Worm (Caenorhabditis elegans) whole organism, late embryonic: Measurements from ENCODE around the gene srx-125.

Experiments used
- C38D4.7 ChIP-seq: fragments of 200-800 bp; sonication (Bioruptor generic); optimal IDR thresholded peaks from 2 replicates; lab custom pipeline; 2018; ENCODE audit warnings: mild to moderate bottlenecking, missing genetic modification characterization, moderate library complexity, missing compliant biosample characterization
- Y22D7AL.16 ChIP-seq: sonication (generic microtip); optimal IDR thresholded peaks from 2 replicates; lab custom pipeline; 2016; ENCODE audit warnings: missing genetic modification characterization, missing compliant biosample characterization
- ahr-1 ChIP-seq: sonication (generic microtip); optimal IDR thresholded peaks from 2 replicates; lab custom pipeline; 2016; ENCODE audit warnings: missing genetic modification characterization, missing compliant biosample characterization
- ama-1 ChIP-seq: fragments of 150-350 bp; optimal IDR thresholded peaks from 2 replicates; lab custom pipeline; 2014
- ceh-18 ChIP-seq: sonication (generic microtip); optimal IDR thresholded peaks from 2 replicates; lab custom pipeline; 2016; ENCODE audit warnings: missing genetic modification characterization, missing compliant biosample characterization
- ceh-19 ChIP-seq: fragments of 200-800 bp; sonication (Bioruptor generic); optimal IDR thresholded peaks from 2 replicates; lab custom pipeline; 2018; ENCODE audit warnings: mild to moderate bottlenecking, missing genetic modification characterization, missing compliant biosample characterization
- ceh-2 ChIP-seq: sonication (generic microtip); optimal IDR thresholded peaks from 2 replicates; lab custom pipeline; 2016; ENCODE audit warnings: missing genotype, missing genetic modification characterization, missing compliant biosample characterization
- ceh-45 ChIP-seq: fragments of 200-800 bp; sonication (Bioruptor generic); IDR thresholded peaks from 2 replicates; pipeline ENCODE4 v1.3.6; 2022; ENCODE audit warnings: missing genetic modification reagents, missing genetic modification characterization, missing compliant biosample characterization
- ceh-6 ChIP-seq: fragments of 200-800 bp; sonication (Bioruptor generic); optimal IDR thresholded peaks from 2 replicates; lab custom pipeline; 2018; ENCODE audit warnings: mild to moderate bottlenecking, missing genetic modification characterization, missing compliant biosample characterization
- ceh-9 ChIP-seq: sonication (generic microtip); optimal IDR thresholded peaks from 2 replicates; lab custom pipeline; 2016; ENCODE audit warnings: mild to moderate bottlenecking, missing genetic modification characterization, inconsistent platforms, missing compliant biosample characterization
- che-1 ChIP-seq: sonication (generic microtip); optimal IDR thresholded peaks from 2 replicates; lab custom pipeline; 2016; ENCODE audit warnings: mild to moderate bottlenecking, missing genetic modification characterization, missing compliant biosample characterization
- dmd-4 ChIP-seq: sonication (generic microtip); optimal IDR thresholded peaks from 2 replicates; lab custom pipeline; 2016; ENCODE audit warnings: borderline replicate concordance, missing genetic modification characterization, missing compliant biosample characterization
- elt-2 ChIP-seq: sonication (generic microtip); optimal IDR thresholded peaks from 2 replicates; lab custom pipeline; 2016; ENCODE audit warnings: missing genetic modification reagents, missing genetic modification characterization, missing compliant biosample characterization
- ets-4 ChIP-seq: sonication (generic microtip); optimal IDR thresholded peaks from 2 replicates; lab custom pipeline; 2016; ENCODE audit warnings: missing genetic modification characterization, missing compliant biosample characterization
- eyg-1 ChIP-seq: sonication (generic microtip); optimal IDR thresholded peaks from 2 replicates; lab custom pipeline; 2016; ENCODE audit warnings: missing genotype, missing genetic modification characterization, missing compliant biosample characterization
- gmeb-2 ChIP-seq: sonication (generic microtip); optimal IDR thresholded peaks from 2 replicates; lab custom pipeline; 2016; ENCODE audit warnings: missing genetic modification characterization, inconsistent platforms, missing compliant biosample characterization
- hlh-8 ChIP-seq: sonication (generic microtip); optimal IDR thresholded peaks from 2 replicates; lab custom pipeline; 2016; ENCODE audit warnings: missing genotype, missing genetic modification characterization, missing compliant biosample characterization
- madf-2 ChIP-seq: sonication (generic microtip); optimal IDR thresholded peaks from 2 replicates; lab custom pipeline; 2017; ENCODE audit warnings: missing genetic modification characterization, missing compliant biosample characterization
- nhr-11 ChIP-seq: fragments of 150-350 bp; optimal IDR thresholded peaks from 2 replicates; lab custom pipeline; 2014; ENCODE audit warnings: missing biosample characterization, missing genetic modification characterization
- nhr-232 ChIP-seq: sonication (generic microtip); optimal IDR thresholded peaks from 2 replicates; lab custom pipeline; 2016; ENCODE audit warnings: missing genetic modification characterization, missing compliant biosample characterization
- npax-4 ChIP-seq: sonication (generic microtip); optimal IDR thresholded peaks from 2 replicates; lab custom pipeline; 2016; ENCODE audit warnings: missing genetic modification characterization, missing compliant biosample characterization
- odd-2 ChIP-seq: sonication (generic microtip); optimal IDR thresholded peaks from 2 replicates; lab custom pipeline; 2017; ENCODE audit warnings: antibody characterized with exemption, mild to moderate bottlenecking, missing genetic modification characterization, missing compliant biosample characterization
- ref-2 ChIP-seq: sonication (generic microtip); optimal IDR thresholded peaks from 2 replicates; lab custom pipeline; 2016; ENCODE audit warnings: missing genetic modification characterization, missing compliant biosample characterization
- sox-2 ChIP-seq: fragments of 200-800 bp; sonication (Bioruptor generic); IDR thresholded peaks from 2 replicates; pipeline ENCODE4 v1.3.6; 2022; ENCODE audit warnings: missing genetic modification reagents, missing genetic modification characterization, missing compliant biosample characterization
- syd-9 ChIP-seq: sonication (generic microtip); optimal IDR thresholded peaks from 2 replicates; lab custom pipeline; 2016; ENCODE audit warnings: mild to moderate bottlenecking, missing genetic modification characterization, moderate library complexity, missing compliant biosample characterization
- ttx-3 ChIP-seq: sonication (generic microtip); optimal IDR thresholded peaks from 2 replicates; lab custom pipeline; 2016; ENCODE audit warnings: missing genetic modification reagents, missing genetic modification characterization, missing compliant biosample characterization
- unc-3 ChIP-seq, 2 experiments: fragments of 200-800 bp in 1 of 2; sonication (Bioruptor generic) in 1 of 2; sonication (generic microtip) in 1 of 2; conservative IDR thresholded peaks in 1 of 2; optimal IDR thresholded peaks in 1 of 2; 2 replicates each; pipeline versions ENCODE4 v1.3.6 to Lab custom; 2016 to 2022; ENCODE audit warnings: missing compliant biosample characterization in 2 of 2, missing genetic modification characterization in 2 of 2, missing genetic modification reagents in 1 of 2
- unc-55 ChIP-seq: sonication (generic microtip); optimal IDR thresholded peaks from 2 replicates; lab custom pipeline; 2017; ENCODE audit warnings: missing biosample characterization, missing genetic modification reagents, missing genetic modification characterization
- unc-86 ChIP-seq: sonication (generic microtip); optimal IDR thresholded peaks from 2 replicates; lab custom pipeline; 2016; ENCODE audit warnings: missing genetic modification characterization, missing compliant biosample characterization
- zip-5 ChIP-seq: sonication (generic microtip); optimal IDR thresholded peaks from 2 replicates; lab custom pipeline; 2016; ENCODE audit warnings: missing genetic modification characterization, missing compliant biosample characterization
- ztf-16 ChIP-seq: sonication (generic microtip); optimal IDR thresholded peaks from 2 replicates; lab custom pipeline; 2017; ENCODE audit warnings: missing genetic modification characterization, missing compliant biosample characterization

srx-125 gene

ce11 chrV:13375861-13376260, 8.7 kb downstream of the srx-125 start:
- TF ChIP-seq ref-2 (tag; lab: Kevin White, UChicago): no peak
- TF ChIP-seq gmeb-2: no peak
- TF ChIP-seq nhr-232 (tag; lab: Kevin White, UChicago): no peak
- TF ChIP-seq unc-3 (GFP tag; conservative IDR thresholded peaks at IDR 0.05; lab: Robert Waterston, UW): no peak
- TF ChIP-seq unc-3 (tag; optimal IDR thresholded peaks at IDR 0.05; lab: Kevin White, UChicago): no peak
- no peak for TF ChIP-seq ceh-6 (GFP tag; lab: Kevin White, UChicago)
- no peak for TF ChIP-seq ceh-2 (tag; lab: Kevin White, UChicago)
- TF ChIP-seq odd-2: no peak
- no peak for TF ChIP-seq npax-4 (tag; lab: Kevin White, UChicago)
- TF ChIP-seq hlh-8 (tag; lab: Kevin White, UChicago): no peak
- TF ChIP-seq syd-9 (tag; lab: Kevin White, UChicago): no peak

DNA sequence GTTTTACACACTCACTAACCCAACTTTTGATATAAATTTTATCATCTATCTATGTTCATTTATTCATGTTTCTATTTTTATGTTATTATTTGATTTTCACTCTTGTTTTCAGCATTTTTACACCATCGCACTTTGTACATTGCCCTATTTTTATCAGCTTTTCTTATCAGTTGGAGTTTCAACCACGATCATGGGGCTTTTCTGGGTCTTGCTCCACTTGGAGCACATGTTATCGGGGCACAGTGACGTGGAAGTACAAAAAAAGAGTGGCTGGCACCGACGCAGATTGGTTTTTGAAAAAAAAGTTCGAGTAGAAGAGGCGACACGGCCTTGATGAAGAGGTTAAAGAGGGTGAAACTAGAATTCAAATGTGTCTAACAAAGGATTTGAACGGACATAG, 10.0 kb downstream of the srx-125 start:
- TF ChIP-seq ahr-1 (no peak), elt-2 (tag; lab: Kevin White, UChicago) (peak; percentile 81)
- TF ChIP-seq, all 69 proteins: peak for 1

DNA sequence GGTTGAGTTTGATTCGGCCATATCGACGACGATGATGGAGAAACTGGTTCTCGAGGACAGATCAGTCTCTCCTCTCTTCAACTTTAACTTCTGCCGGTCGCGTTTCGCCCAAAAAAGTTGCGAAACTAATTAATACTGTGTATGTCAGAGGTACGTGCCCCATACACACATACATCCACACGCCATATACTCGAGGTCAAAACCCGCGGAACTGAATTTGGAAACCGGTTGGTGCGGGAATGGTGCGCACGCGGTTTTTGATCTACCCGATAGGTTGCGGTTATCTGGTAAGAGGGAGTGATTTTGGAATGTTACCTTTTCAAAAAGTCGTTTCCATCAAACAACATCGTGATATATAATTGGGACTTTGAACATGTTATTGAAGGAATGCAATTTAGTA, 13.1 kb downstream of the srx-125 start, which contains the start of gene ifbp-1:
Gene ifbp-1 (minus strand): TSS at position 85 of the 400 bp plus-strand sequence.
- no peak for TF ChIP-seq C38D4.7 (GFP tag; lab: Kevin White, UChicago)
- TF ChIP-seq che-1 (tag; lab: Kevin White, UChicago): no peak
- TF ChIP-seq eyg-1 (tag; lab: Kevin White, UChicago): no peak
- TF ChIP-seq sox-2: no peak
- no peak for TF ChIP-seq madf-2
- no peak for TF ChIP-seq ceh-45 (GFP tag; lab: Robert Waterston, UW)
- no peak for TF ChIP-seq ztf-16 (tag; lab: Kevin White, UChicago)
- no peak for TF ChIP-seq odd-2
- TF ChIP-seq, all 69 proteins: peak for 0

DNA sequence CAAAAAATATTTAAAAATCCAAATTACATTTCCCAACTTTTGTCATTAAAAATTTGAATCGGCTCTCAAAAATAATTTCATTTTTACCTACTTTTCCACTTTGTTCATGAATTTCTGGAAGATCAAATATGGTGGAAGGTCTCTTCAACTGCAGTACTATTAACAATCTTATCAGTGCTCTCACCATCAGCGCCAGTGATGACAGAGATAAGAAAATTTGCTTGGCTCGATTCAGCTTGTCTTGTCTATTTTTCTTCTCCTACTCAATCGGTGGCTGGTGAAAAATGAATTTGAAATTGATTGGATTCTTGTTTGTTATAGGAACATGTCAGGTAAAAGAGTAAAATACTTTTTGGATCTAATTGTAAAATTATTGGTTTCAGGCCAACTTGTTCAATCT, 13.9 kb downstream of the srx-125 start, which contains the start of gene cpz-2:
Gene cpz-2 (plus strand): TSS at position 210 of the 400 bp plus-strand sequence.
- TF ChIP-seq elt-2 (tag; lab: Kevin White, UChicago): peak; percentile 72
- no peak for TF ChIP-seq ceh-2 (tag; lab: Kevin White, UChicago)
- TF ChIP-seq, all 69 proteins: peak for 1

ce11 chrV:13385798-13386197, 18.7 kb downstream of the srx-125 start, which contains the start of gene gcy-34:
Gene gcy-34 (minus strand): TSS chrV:13385898.
- TF ChIP-seq ref-2 (tag; lab: Kevin White, UChicago): no peak
- TF ChIP-seq ets-4 (tag; lab: Kevin White, UChicago): no peak
- TF ChIP-seq unc-55 (GFP tag; lab: Kevin White, UChicago): no peak
- no peak for TF ChIP-seq ttx-3
- no peak for TF ChIP-seq ceh-9 (tag; lab: Kevin White, UChicago)
- TF ChIP-seq nhr-11 (tag; lab: Kevin White, UChicago): no peak
- TF ChIP-seq eyg-1 (tag; lab: Kevin White, UChicago): no peak
- no peak for TF ChIP-seq Y22D7AL.16
- TF ChIP-seq dmd-4 (tag; lab: Kevin White, UChicago): no peak
- no peak for TF ChIP-seq ceh-6 (GFP tag; lab: Kevin White, UChicago)
- no peak for TF ChIP-seq unc-86
- no peak for TF ChIP-seq zip-5 (tag; lab: Kevin White, UChicago)
- TF ChIP-seq ceh-19 (GFP tag; lab: Kevin White, UChicago): no peak
- TF ChIP-seq, all 69 proteins: peak for 0

DNA sequence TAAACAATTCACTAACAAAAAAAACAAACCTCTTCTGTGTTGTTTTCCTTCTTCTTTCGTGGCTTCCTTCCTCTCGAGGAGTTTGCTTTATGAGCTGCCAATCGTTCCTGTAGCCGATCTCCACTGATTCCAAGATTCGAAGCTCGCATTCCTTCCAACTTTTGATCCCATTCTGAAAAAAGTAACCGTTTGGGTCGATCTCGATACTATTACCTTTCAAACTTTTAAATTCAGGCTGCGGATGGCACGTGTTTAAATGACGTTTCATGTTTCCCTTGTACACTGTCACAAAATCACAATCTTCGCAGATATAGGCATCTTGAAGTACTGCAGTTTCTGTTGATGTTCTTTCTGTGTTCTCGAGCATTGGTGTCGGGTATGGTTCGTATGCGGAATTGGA, 20.3 kb downstream of the srx-125 start:
- peak; percentile 10 for TF ChIP-seq ama-1 (lab: Kevin White, UChicago)
- TF ChIP-seq ceh-18 (tag; lab: Kevin White, UChicago): no peak
